Fruit fly (Drosophila melanogaster) whole organism, prepupa: Measurements from ENCODE around the gene CG15824.

Experiments used
- Blimp-1 ChIP-seq: fragments of 200-800 bp; sonication (Bioruptor generic); optimal IDR thresholded peaks from 3 replicates; lab custom pipeline; 2017; ENCODE audit warnings: missing biosample characterization, missing genetic modification characterization, mild to moderate bottlenecking, moderate library complexity, missing genetic modification reagents
- CG10631 ChIP-seq: fragments of 200-800 bp; sonication (Bioruptor generic); optimal IDR thresholded peaks from 2 replicates; lab custom pipeline; 2016; ENCODE audit warnings: missing biosample characterization, missing genetic modification characterization
- CG10669 ChIP-seq: fragments of 200-800 bp; sonication (Bioruptor generic); optimal IDR thresholded peaks from 3 replicates; lab custom pipeline; 2018; ENCODE audit warnings: missing biosample characterization, mild to moderate bottlenecking, missing genetic modification characterization, moderate library complexity
- CG11902 ChIP-seq: fragments of 200-800 bp; sonication (Bioruptor generic); optimal IDR thresholded peaks from 3 replicates; lab custom pipeline; 2016; ENCODE audit warnings: missing biosample characterization, missing genetic modification characterization
- CG15336 ChIP-seq: fragments of 200-800 bp; sonication (Bioruptor generic); IDR thresholded peaks from 2 replicates; pipeline ENCODE4 v1.3.6; 2022; ENCODE audit warnings: missing biosample characterization, missing genetic modification characterization
- CG1621 ChIP-seq: fragments of 200-800 bp; sonication (Bioruptor generic); optimal IDR thresholded peaks from 3 replicates; lab custom pipeline; 2018; ENCODE audit warnings: missing biosample characterization, mild to moderate bottlenecking, missing genetic modification characterization
- CG3032 ChIP-seq: fragments of 200-800 bp; optimal IDR thresholded peaks from 2 replicates; lab custom pipeline; 2019; ENCODE audit warnings: missing biosample characterization, mild to moderate bottlenecking, missing genetic modification characterization, moderate library complexity
- CG31627 ChIP-seq: fragments of 200-800 bp; sonication (Bioruptor generic); optimal IDR thresholded peaks from 3 replicates; lab custom pipeline; 2016; ENCODE audit warnings: missing biosample characterization, missing genetic modification characterization
- CG32006 ChIP-seq: fragments of 200-800 bp; sonication (Bioruptor generic); optimal IDR thresholded peaks from 3 replicates; lab custom pipeline; 2017; ENCODE audit warnings: missing biosample characterization, mild to moderate bottlenecking, missing genetic modification characterization
- CG34406 ChIP-seq: fragments of 200-800 bp; sonication (Bioruptor generic); optimal IDR thresholded peaks from 3 replicates; lab custom pipeline; 2016; ENCODE audit warnings: missing biosample characterization, missing genetic modification characterization
- CG6163 ChIP-seq: fragments of 200-800 bp; sonication (Bioruptor generic); IDR thresholded peaks from 3 replicates; pipeline ENCODE4 v1.3.6; 2022; ENCODE audit warnings: missing biosample characterization, missing genetic modification characterization
- CG6276 ChIP-seq: fragments of 200-800 bp; sonication (Bioruptor generic); optimal IDR thresholded peaks from 2 replicates; lab custom pipeline; 2017; ENCODE audit warnings: missing biosample characterization, mild to moderate bottlenecking, missing genetic modification characterization
- CG6854 ChIP-seq: fragments of 200-800 bp; sonication (Bioruptor generic); optimal IDR thresholded peaks from 2 replicates; lab custom pipeline; 2017; ENCODE audit warnings: missing biosample characterization, mild to moderate bottlenecking, missing genetic modification characterization
- CG7368 ChIP-seq: fragments of 200-800 bp; sonication (Bioruptor generic); optimal IDR thresholded peaks from 3 replicates; lab custom pipeline; 2016; ENCODE audit warnings: missing biosample characterization, missing genetic modification characterization
- CG8119 ChIP-seq: fragments of 200-800 bp; sonication (Bioruptor generic); IDR thresholded peaks from 3 replicates; pipeline ENCODE4 v1.3.6; 2022; ENCODE audit warnings: missing biosample characterization, missing genetic modification characterization
- CG8319 ChIP-seq: fragments of 200-800 bp; sonication (Bioruptor generic); optimal IDR thresholded peaks from 3 replicates; lab custom pipeline; 2016; ENCODE audit warnings: missing biosample characterization, missing genetic modification characterization
- CG8632 ChIP-seq: fragments of 200-800 bp; sonication (Bioruptor generic); optimal IDR thresholded peaks from 3 replicates; lab custom pipeline; 2016; ENCODE audit warnings: missing biosample characterization, missing genetic modification characterization
- CG9139 ChIP-seq: fragments of 200-800 bp; sonication (Bioruptor generic); optimal IDR thresholded peaks from 3 replicates; lab custom pipeline; 2017; ENCODE audit warnings: missing biosample characterization, mild to moderate bottlenecking, missing genetic modification characterization
- Eip93F ChIP-seq: fragments of 200-800 bp; sonication (Bioruptor generic); optimal IDR thresholded peaks from 2 replicates; lab custom pipeline; 2016; ENCODE audit warnings: missing biosample characterization, mild to moderate bottlenecking, missing genetic modification characterization
- Ets21C ChIP-seq: fragments of 200-800 bp; sonication (Bioruptor generic); optimal IDR thresholded peaks from 3 replicates; lab custom pipeline; 2016; ENCODE audit warnings: missing biosample characterization, missing genetic modification characterization
- Ets96B ChIP-seq: fragments of 200-800 bp; optimal IDR thresholded peaks from 2 replicates; lab custom pipeline; 2019; ENCODE audit warnings: missing biosample characterization, mild to moderate bottlenecking, missing genetic modification characterization, moderate library complexity
- Gug ChIP-seq: fragments of 200-800 bp; sonication (Bioruptor generic); IDR thresholded peaks from 2 replicates; pipeline ENCODE4 v1.3.6; 2022; ENCODE audit warnings: missing biosample characterization, missing genetic modification characterization
- Hr38 ChIP-seq: sonication (Bioruptor generic); optimal IDR thresholded peaks from 2 replicates; lab custom pipeline; 2016; ENCODE audit warnings: missing biosample characterization, missing genetic modification characterization
- Hr39 ChIP-seq: fragments of 200-800 bp; sonication (Bioruptor generic); optimal IDR thresholded peaks from 2 replicates; lab custom pipeline; 2016; ENCODE audit warnings: missing biosample characterization, missing genetic modification characterization
- Hr4 ChIP-seq: fragments of 200-800 bp; sonication (Bioruptor generic); optimal IDR thresholded peaks from 3 replicates; lab custom pipeline; 2016; ENCODE audit warnings: missing biosample characterization, missing genetic modification characterization
- Lpt ChIP-seq: fragments of 200-800 bp; sonication (Bioruptor generic); optimal IDR thresholded peaks from 3 replicates; lab custom pipeline; 2016; ENCODE audit warnings: missing biosample characterization, missing genetic modification characterization
- OdsH ChIP-seq: fragments of 200-800 bp; sonication (Bioruptor generic); optimal IDR thresholded peaks from 3 replicates; lab custom pipeline; 2016; ENCODE audit warnings: missing biosample characterization, missing genetic modification characterization
- Smox ChIP-seq: fragments of 200-800 bp; sonication (Bioruptor generic); optimal IDR thresholded peaks from 3 replicates; lab custom pipeline; 2016; ENCODE audit warnings: missing biosample characterization, missing genetic modification characterization
- Sox102F ChIP-seq: fragments of 200-800 bp; sonication (Bioruptor generic); optimal IDR thresholded peaks from 2 replicates; lab custom pipeline; 2016; ENCODE audit warnings: missing biosample characterization, mild to moderate bottlenecking, missing genetic modification characterization
- Sox14 ChIP-seq: fragments of 200-800 bp; sonication (Bioruptor generic); optimal IDR thresholded peaks from 3 replicates; lab custom pipeline; 2016; ENCODE audit warnings: missing biosample characterization, missing genetic modification characterization
- Sox15 ChIP-seq: fragments of 200-800 bp; sonication (Bioruptor generic); optimal IDR thresholded peaks from 3 replicates; lab custom pipeline; 2016; ENCODE audit warnings: missing biosample characterization, missing genetic modification characterization
- achi ChIP-seq: fragments of 200-800 bp; sonication (Bioruptor generic); optimal IDR thresholded peaks from 3 replicates; lab custom pipeline; 2016; ENCODE audit warnings: missing biosample characterization, missing genetic modification characterization
- acj6 ChIP-seq: fragments of 200-800 bp; sonication (Bioruptor generic); optimal IDR thresholded peaks from 3 replicates; lab custom pipeline; 2016; ENCODE audit warnings: missing biosample characterization, missing genetic modification characterization
- cyc ChIP-seq: fragments of 200-800 bp; sonication (Bioruptor generic); optimal IDR thresholded peaks from 3 replicates; lab custom pipeline; 2016; ENCODE audit warnings: missing biosample characterization, missing genetic modification characterization
- dac ChIP-seq: fragments of 200-800 bp; sonication (Bioruptor generic); optimal IDR thresholded peaks from 2 replicates; lab custom pipeline; 2017; ENCODE audit warnings: missing biosample characterization, mild to moderate bottlenecking, missing genetic modification characterization
- dsx ChIP-seq: fragments of 200-800 bp; optimal IDR thresholded peaks from 3 replicates; lab custom pipeline; 2019; ENCODE audit warnings: missing biosample characterization, mild to moderate bottlenecking, missing genetic modification characterization, moderate library complexity; ENCODE audit not compliant: poor library complexity, severe bottlenecking
- eg ChIP-seq: fragments of 200-800 bp; sonication (Bioruptor generic); IDR thresholded peaks from 3 replicates; pipeline ENCODE4 v1.3.6; 2022; ENCODE audit warnings: missing biosample characterization, missing genetic modification characterization
- esn ChIP-seq: fragments of 200-800 bp; sonication (Bioruptor generic); optimal IDR thresholded peaks from 2 replicates; lab custom pipeline; 2016; ENCODE audit warnings: missing biosample characterization, mild to moderate bottlenecking, missing genetic modification characterization, moderate library complexity
- fd59A ChIP-seq: fragments of 200-800 bp; sonication (Bioruptor generic); optimal IDR thresholded peaks from 2 replicates; lab custom pipeline; 2017; ENCODE audit warnings: missing biosample characterization, mild to moderate bottlenecking, missing genetic modification characterization, missing genetic modification reagents
- fd85E ChIP-seq: fragments of 200-800 bp; sonication (Bioruptor generic); optimal IDR thresholded peaks from 3 replicates; lab custom pipeline; 2016; ENCODE audit warnings: missing biosample characterization, missing genetic modification characterization
- fkh ChIP-seq: fragments of 200-800 bp; sonication (Bioruptor generic); optimal IDR thresholded peaks from 3 replicates; lab custom pipeline; 2017; ENCODE audit warnings: missing biosample characterization, mild to moderate bottlenecking, missing genetic modification characterization, moderate library complexity
- net ChIP-seq: fragments of 200-800 bp; sonication (Bioruptor generic); optimal IDR thresholded peaks from 3 replicates; lab custom pipeline; 2016; ENCODE audit warnings: missing biosample characterization, missing genetic modification characterization
- pdm3 ChIP-seq: fragments of 200-800 bp; sonication (Bioruptor generic); optimal IDR thresholded peaks from 3 replicates; lab custom pipeline; 2016; ENCODE audit warnings: missing biosample characterization, missing genetic modification characterization
- salr ChIP-seq, 2 experiments: fragments of 200-800 bp; sonication (Bioruptor generic); optimal IDR thresholded peaks; 3 replicates each; lab custom pipeline; 2016 to 2018; ENCODE audit warnings: missing biosample characterization in 2 of 2, missing genetic modification characterization in 2 of 2, mild to moderate bottlenecking in 1 of 2
- spab ChIP-seq: fragments of 200-800 bp; sonication (Bioruptor generic); optimal IDR thresholded peaks from 2 replicates; lab custom pipeline; 2017; ENCODE audit warnings: missing biosample characterization, mild to moderate bottlenecking, missing genetic modification characterization, missing genetic modification reagents
- svp ChIP-seq: fragments of 200-800 bp; sonication (Bioruptor generic); peaks from one replicate; lab custom pipeline; 2016; ENCODE audit warnings: missing biosample characterization, missing genetic modification characterization
- topi ChIP-seq: fragments of 200-800 bp; sonication (Bioruptor generic); optimal IDR thresholded peaks from 3 replicates; lab custom pipeline; 2016; ENCODE audit warnings: missing biosample characterization, missing genetic modification characterization
- vri ChIP-seq: fragments of 200-800 bp; sonication (Bioruptor generic); optimal IDR thresholded peaks from 3 replicates; lab custom pipeline; 2016; ENCODE audit warnings: missing biosample characterization, mild to moderate bottlenecking, missing genetic modification characterization

CG15824 gene

DNA sequence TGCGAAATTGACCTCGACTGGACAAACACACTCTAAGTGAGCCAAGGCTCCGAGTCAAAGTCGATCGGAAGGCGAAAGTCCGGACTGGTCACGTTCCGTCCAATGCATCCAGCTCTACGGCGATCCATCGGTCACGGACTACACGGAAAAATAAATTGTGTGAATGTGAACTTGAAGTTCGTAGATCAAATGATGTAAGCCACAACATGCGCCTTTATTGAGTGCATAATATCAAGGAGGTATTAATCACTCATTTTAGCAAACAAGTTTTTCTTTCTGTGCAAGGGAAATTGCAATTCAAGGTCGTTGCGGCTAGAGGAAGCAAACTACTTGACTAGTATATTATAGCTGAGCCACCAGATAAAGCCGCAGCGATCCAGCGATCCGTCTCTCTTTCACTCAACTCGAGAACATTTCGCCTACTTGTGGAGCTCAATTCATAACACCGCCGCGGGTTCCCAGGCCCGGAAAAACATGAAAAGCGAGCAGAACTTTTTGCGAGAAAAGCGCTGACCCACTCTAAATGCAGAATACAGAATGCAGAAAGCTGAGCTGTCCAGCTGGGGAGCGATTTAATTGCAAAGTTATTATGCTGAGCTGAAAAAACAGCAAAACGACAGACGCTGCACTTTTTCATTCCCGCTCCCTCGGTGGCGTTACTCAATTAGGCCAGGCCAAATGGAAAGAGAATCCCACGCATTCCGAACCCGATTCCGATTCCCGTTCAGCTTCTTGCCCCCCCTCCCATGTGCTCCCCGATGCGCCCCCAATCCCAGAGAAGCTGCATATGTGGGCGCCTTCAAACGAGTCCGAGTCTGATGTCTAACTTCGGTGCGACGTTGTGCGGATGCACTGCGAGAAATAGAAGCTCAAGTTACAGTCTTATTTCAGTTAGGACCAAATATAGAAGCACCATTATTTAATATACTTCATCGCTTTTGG, 40.8 kb downstream of the CG15824 start (continued):
- no peak for TF ChIP-seq cyc (GFP tag; lab: Kevin White, UChicago)
- TF ChIP-seq svp, result peak; percentile 41
- TF ChIP-seq dsx (GFP tag; lab: Kevin White, UChicago), result no peak
- no peak for TF ChIP-seq CG11902
- TF ChIP-seq fkh, result no peak
- TF ChIP-seq pdm3 (GFP tag; lab: Kevin White, UChicago), result peak; percentile 22
- TF ChIP-seq CG15336 (GFP tag; lab: Robert Waterston, UW), result peak; percentile 49
- no peak for TF ChIP-seq Sox102F (GFP tag; lab: Kevin White, UChicago)
- TF ChIP-seq Hr39, result no peak
- TF ChIP-seq vri (GFP tag; lab: Kevin White, UChicago), result no peak
- TF ChIP-seq CG32006 (GFP tag; lab: Kevin White, UChicago), result peak; percentile 62
- peak; percentile 80 for TF ChIP-seq CG6163 (GFP tag; lab: Robert Waterston, UW)
- TF ChIP-seq OdsH, result no peak
- peak; percentile 36 for TF ChIP-seq net (GFP tag; lab: Kevin White, UChicago)
- TF ChIP-seq salr (GFP tag; optimal IDR thresholded peaks at IDR 0.05; lab: Kevin White, UChicago), result peak in 1 of 2 experiments; percentile 19
- TF ChIP-seq fd59A, result peak; percentile 23
- peak; percentile 34 for TF ChIP-seq spab (GFP tag; lab: Kevin White, UChicago)
- peak; percentile 74 for TF ChIP-seq eg (GFP tag; lab: Robert Waterston, UW)
- TF ChIP-seq CG3032 (tag; lab: Kevin White, UChicago), result peak; percentile 28
- peak; percentile 11 for TF ChIP-seq dac
- no peak for TF ChIP-seq fd85E
- TF ChIP-seq CG8119 (GFP tag; lab: Robert Waterston, UW), result peak; percentile 57; the same call in 2 of the 3 replicates
- TF ChIP-seq achi (GFP tag; lab: Kevin White, UChicago), result peak; percentile 45
- TF ChIP-seq, all 60 proteins: peak for 29

DNA sequence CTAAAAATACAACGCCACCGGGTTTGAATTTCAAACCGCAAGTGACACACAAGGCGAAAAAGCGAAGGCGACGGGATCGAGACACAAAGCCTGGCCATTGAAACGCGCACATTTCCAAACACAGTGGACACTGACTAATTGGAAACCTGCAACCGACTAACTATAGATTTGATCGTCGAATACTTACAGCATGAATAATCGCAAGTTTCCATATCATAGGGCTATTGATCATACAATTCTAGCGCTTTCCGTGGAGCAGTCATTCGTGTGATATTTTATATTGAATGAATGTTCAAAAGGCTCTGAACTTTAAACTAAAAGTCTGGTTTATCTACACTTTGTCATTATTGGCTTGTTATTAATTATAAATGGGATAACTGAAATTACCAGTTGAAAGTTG, 41.6 kb downstream of the CG15824 start:
- no peak for TF ChIP-seq CG1621 (tag; lab: Kevin White, UChicago)
- TF ChIP-seq Hr4, result peak; percentile 39
- no peak for TF ChIP-seq spab (GFP tag; lab: Kevin White, UChicago)
- no peak for TF ChIP-seq CG9139 (GFP tag; lab: Kevin White, UChicago)
- no peak for TF ChIP-seq CG8632 (GFP tag; lab: Kevin White, UChicago)
- TF ChIP-seq CG6276 (GFP tag; lab: Kevin White, UChicago), result peak; percentile 7
- TF ChIP-seq CG6854 (GFP tag; lab: Kevin White, UChicago), result no peak
- TF ChIP-seq CG10631 (GFP tag; lab: Kevin White, UChicago), result peak; percentile 4
- no peak for TF ChIP-seq Sox14 (GFP tag; lab: Kevin White, UChicago)
- no peak for TF ChIP-seq CG7368
- TF ChIP-seq topi (GFP tag; lab: Kevin White, UChicago), result peak; percentile 17
- TF ChIP-seq Eip93F (GFP tag; lab: Kevin White, UChicago), result no peak
- no peak for TF ChIP-seq CG10669
- TF ChIP-seq Smox (GFP tag; lab: Kevin White, UChicago), result no peak
- TF ChIP-seq Lpt (GFP tag; lab: Kevin White, UChicago), result peak; percentile 3
- TF ChIP-seq fkh, result no peak
- TF ChIP-seq CG31627 (GFP tag; lab: Kevin White, UChicago), result peak; percentile 40
- no peak for TF ChIP-seq CG8319 (GFP tag; lab: Kevin White, UChicago)
- TF ChIP-seq acj6 (GFP tag; lab: Kevin White, UChicago), result no peak
- TF ChIP-seq fd85E, result no peak
- TF ChIP-seq cyc (GFP tag; lab: Kevin White, UChicago), result peak; percentile 7
- peak; percentile 24 for TF ChIP-seq Ets21C (GFP tag; lab: Kevin White, UChicago)
- TF ChIP-seq Gug, result no peak
- TF ChIP-seq CG11902, result no peak
- no peak for TF ChIP-seq Ets96B (tag; lab: Kevin White, UChicago)
- peak; percentile 4 for TF ChIP-seq Sox102F (GFP tag; lab: Kevin White, UChicago)
- no peak for TF ChIP-seq net (GFP tag; lab: Kevin White, UChicago)
- TF ChIP-seq achi (GFP tag; lab: Kevin White, UChicago), result no peak
- peak; percentile 1 for TF ChIP-seq Blimp-1 (GFP tag; lab: Kevin White, UChicago)
- TF ChIP-seq esn (GFP tag; lab: Kevin White, UChicago), result peak; percentile 52
- TF ChIP-seq Hr38 (GFP tag; lab: Kevin White, UChicago), result no peak
- TF ChIP-seq CG3032 (tag; lab: Kevin White, UChicago), result no peak
- no peak for TF ChIP-seq CG34406 (GFP tag; lab: Kevin White, UChicago)
- TF ChIP-seq Sox15 (GFP tag; lab: Kevin White, UChicago), result no peak
- TF ChIP-seq fd59A, result no peak
